Worm (Caenorhabditis elegans): Measurements from ENCODE around the gene nyn-1.
A peak's percentile ranks its signal among the peaks of the same experiment; 100 is the strongest.

The nyn-1 gene

DNA sequence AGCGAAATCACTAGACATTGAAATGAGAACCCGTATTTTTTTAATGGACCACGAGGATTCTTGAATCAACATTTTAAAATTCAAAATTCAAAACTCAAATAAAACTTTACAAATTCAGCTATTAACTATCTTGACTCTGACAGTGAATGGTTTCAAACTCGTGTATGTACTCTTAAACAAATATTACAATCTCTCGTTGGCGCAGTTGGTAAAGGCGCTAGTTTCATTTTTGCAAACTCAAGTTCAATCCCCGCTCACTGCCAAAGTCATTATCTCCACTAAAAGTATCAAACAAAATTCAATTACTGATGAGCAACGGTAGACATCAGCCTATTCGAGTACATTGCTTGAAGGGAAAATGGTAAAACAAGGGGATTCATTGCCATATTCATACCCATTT, 14.7 kb upstream of the nyn-1 start (continued):
- TF ChIP-seq madf-6 (GFP tag; IDR thresholded peaks at IDR 0.05) = peak; percentile 51; the same call in 1 of the 2 replicates
- TF ChIP-seq ZK185.1 (tag; optimal IDR thresholded peaks at IDR 0.05; ENCODE audit: poor library complexity, severe bottlenecking) = peak; percentile 74
- TF ChIP-seq ceh-40 (GFP tag; IDR thresholded peaks at IDR 0.05) = 0 out of 2 replicates have a peak, but pooled peaks have one; percentile 21
- TF ChIP-seq nhr-90 (tag; optimal IDR thresholded peaks at IDR 0.05) = peak; percentile 65

DNA sequence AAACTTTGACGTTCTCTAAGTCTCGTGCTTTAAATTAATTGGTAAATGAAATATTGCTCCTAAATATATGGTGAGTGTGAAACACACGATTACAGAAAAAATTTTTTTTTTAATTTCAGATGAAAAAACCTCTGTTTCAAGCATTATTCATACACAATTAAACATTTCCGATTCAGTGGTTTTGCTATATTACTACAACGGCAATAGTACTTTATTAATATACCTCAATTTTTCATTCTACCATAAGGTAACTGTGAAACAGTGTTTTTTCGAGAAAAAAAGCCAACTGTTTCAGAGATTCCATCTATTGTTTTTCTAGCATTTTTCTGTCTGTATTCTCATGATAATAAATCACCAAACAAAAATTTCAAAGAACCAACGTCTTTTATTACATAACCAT, 14.0 kb upstream of the nyn-1 start:
- TF ChIP-seq snpc-4 (GFP tag; optimal IDR thresholded peaks at IDR 0.05) = no peak
- peak in 1 of 4 experiments; percentile 56 for TF ChIP-seq snpc-4 (tag; optimal IDR thresholded peaks at IDR 0.05)
- no peak for TF ChIP-seq lin-26 (GFP tag; IDR thresholded peaks at IDR 0.05)
- no peak for TF ChIP-seq sdz-38 (tag; optimal IDR thresholded peaks at IDR 0.05)
- TF ChIP-seq snpc-1.3 (tag; optimal IDR thresholded peaks at IDR 0.05; ENCODE audit: insufficient read depth) = no peak
- no peak for TF ChIP-seq let-607 (tag; optimal IDR thresholded peaks at IDR 0.05)
- no peak for TF ChIP-seq F57A8.1 (GFP tag; optimal IDR thresholded peaks at IDR 0.05)
- no peak for TF ChIP-seq ztf-26 (tag; optimal IDR thresholded peaks at IDR 0.05)
- TF ChIP-seq madf-3 (GFP tag; IDR thresholded peaks at IDR 0.05) = no peak

DNA sequence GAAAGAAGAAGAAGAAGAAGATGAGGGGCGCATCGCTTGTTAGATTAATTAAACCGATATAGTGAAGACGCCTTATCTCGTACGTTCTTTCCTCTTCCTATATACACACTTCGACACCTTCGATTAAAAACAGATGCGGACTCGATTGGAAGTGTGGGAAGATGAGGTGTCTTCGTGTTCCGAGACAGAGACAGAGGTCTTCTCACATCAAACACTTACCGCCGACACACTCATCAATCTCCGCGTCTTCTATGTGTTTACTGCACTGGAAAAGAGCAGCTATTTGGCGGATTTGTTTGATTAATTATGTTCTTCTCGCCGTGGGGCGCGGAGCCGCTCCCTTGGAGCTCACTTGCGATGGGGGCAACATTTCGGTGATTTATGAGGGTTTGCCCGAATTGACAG, 12.6 kb upstream of the nyn-1 start:
- no peak for TF ChIP-seq egrh-3 (GFP tag; IDR thresholded peaks at IDR 0.05)
- no peak for TF ChIP-seq Y56A3A.18 (GFP tag; IDR thresholded peaks at IDR 0.05)
- no peak for TF ChIP-seq B0019.2 (GFP tag; conservative IDR thresholded peaks at IDR 0.05)
- TF ChIP-seq gei-17 (GFP tag; optimal IDR thresholded peaks at IDR 0.05) = no peak
- no peak for TF ChIP-seq ZK185.1 (tag; optimal IDR thresholded peaks at IDR 0.05; ENCODE audit: poor library complexity, severe bottlenecking)
- TF ChIP-seq nhr-90 (tag; optimal IDR thresholded peaks at IDR 0.05) = no peak
- peak; percentile 15 for TF ChIP-seq K12H6.12 (tag; optimal IDR thresholded peaks at IDR 0.05)
- TF ChIP-seq Y95B8A.8 (GFP tag; IDR thresholded peaks at IDR 0.05) = no peak
- no peak for TF ChIP-seq Y53G8AR.9 (GFP tag; conservative IDR thresholded peaks at IDR 0.05)
- no peak for TF ChIP-seq F49E8.2 (tag; optimal IDR thresholded peaks at IDR 0.05; ENCODE audit: insufficient read depth)
- TF ChIP-seq die-1 (tag; optimal IDR thresholded peaks at IDR 0.05) = no peak
- peak; percentile 28 for TF ChIP-seq unc-62 (GFP tag; optimal IDR thresholded peaks at IDR 0.05)

DNA sequence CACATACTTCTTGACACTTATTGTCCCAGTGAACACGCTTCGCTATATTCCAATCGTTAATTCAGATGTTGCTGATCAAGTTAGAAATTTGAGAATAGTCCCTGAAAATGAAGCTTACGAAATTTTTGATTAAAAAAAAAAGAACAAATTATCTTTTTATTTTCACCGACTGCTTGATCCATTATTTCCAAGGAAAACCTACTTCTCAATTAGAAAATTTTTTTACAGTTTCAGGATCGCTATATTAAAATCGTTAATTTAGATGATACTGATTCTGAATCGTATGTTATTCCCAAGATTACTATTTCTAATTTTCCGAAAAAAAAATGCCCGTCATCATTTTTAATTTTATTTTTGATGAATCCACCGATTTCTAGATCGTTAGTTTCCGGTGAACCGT, 11.8 kb upstream of the nyn-1 start, which contains the start of gene T23G4.127:
Gene T23G4.127 (minus strand): TSS at position 101 of the 400 bp plus-strand sequence.
- TF ChIP-seq C17E4.6 (GFP tag; IDR thresholded peaks at IDR 0.05) = no peak
- TF ChIP-seq F22D6.2 (tag; optimal IDR thresholded peaks at IDR 0.05) = no peak
- TF ChIP-seq nhr-120 (GFP tag; IDR thresholded peaks at IDR 0.05) = no peak
- no peak for TF ChIP-seq ceh-91 (GFP tag; IDR thresholded peaks at IDR 0.05)

DNA sequence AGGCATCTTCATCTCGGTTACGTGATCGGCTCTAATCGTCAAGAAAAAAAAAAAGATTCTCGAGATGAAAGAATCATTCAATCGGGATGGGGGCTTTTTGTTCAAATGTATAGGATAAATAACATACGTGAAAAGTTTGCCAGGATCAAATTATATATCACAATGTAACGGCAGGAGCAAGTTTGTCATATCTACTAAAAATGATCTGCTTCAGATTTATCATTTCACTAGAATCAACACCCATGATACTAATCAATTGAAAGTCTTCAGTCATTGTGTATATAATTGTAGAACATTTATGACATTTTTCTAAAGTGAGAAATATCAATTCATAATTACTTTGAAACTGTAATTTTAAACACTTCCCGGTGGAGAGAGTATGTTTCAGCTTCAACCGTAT, 10.1 kb upstream of the nyn-1 start:
- no peak for TF ChIP-seq F49E8.2 (tag; optimal IDR thresholded peaks at IDR 0.05; ENCODE audit: insufficient read depth)
- no peak for TF ChIP-seq ztf-26 (tag; optimal IDR thresholded peaks at IDR 0.05)
- TF ChIP-seq xnd-1 (tag; optimal IDR thresholded peaks at IDR 0.05) = no peak
- TF ChIP-seq zim-3 (tag; optimal IDR thresholded peaks at IDR 0.05) = no peak
- no peak for TF ChIP-seq him-1 (tag; optimal IDR thresholded peaks at IDR 0.05)
- TF ChIP-seq unc-62 (GFP tag; optimal IDR thresholded peaks at IDR 0.05) = no peak
- no peak for TF ChIP-seq repo-1 (tag; optimal IDR thresholded peaks at IDR 0.05)
- TF ChIP-seq attf-3 (GFP tag; conservative IDR thresholded peaks at IDR 0.05) = no peak
- TF ChIP-seq lin-35 (GFP tag; optimal IDR thresholded peaks at IDR 0.05) = no peak
- TF ChIP-seq lin-26 (GFP tag; IDR thresholded peaks at IDR 0.05) = no peak
- TF ChIP-seq dpff-1 (tag; optimal IDR thresholded peaks at IDR 0.05) = no peak
- no peak for TF ChIP-seq T26A5.8 (tag; optimal IDR thresholded peaks at IDR 0.05)
- no peak for TF ChIP-seq ccch-3 (GFP tag; optimal IDR thresholded peaks at IDR 0.05)
- TF ChIP-seq atf-7 (tag; optimal IDR thresholded peaks at IDR 0.05) = no peak
- no peak for TF ChIP-seq nhr-27 (tag; optimal IDR thresholded peaks at IDR 0.05)
- TF ChIP-seq ets-4 (GFP tag; optimal IDR thresholded peaks at IDR 0.05) = no peak
- no peak for TF ChIP-seq F57A8.1 (GFP tag; optimal IDR thresholded peaks at IDR 0.05)
